Worm (Caenorhabditis elegans): Measurements from ENCODE around the gene Y37E11B.2.

ce11 chrIV:3599958-3600357 is 21.7 kb downstream of the Y37E11B.2 start, which contains the start of gene Y37E11B.7:
- no peak for TF ChIP-seq ceh-16 (tag; optimal IDR thresholded peaks at IDR 0.05)
- no peak for TF ChIP-seq ama-1 (optimal IDR thresholded peaks at IDR 0.05)
- TF ChIP-seq zag-1 (tag; optimal IDR thresholded peaks at IDR 0.05), result no peak
- no peak for TF ChIP-seq egl-27 (tag; optimal IDR thresholded peaks at IDR 0.05)
- no peak for TF ChIP-seq ztf-4 (tag; optimal IDR thresholded peaks at IDR 0.05)
- TF ChIP-seq F13H6.1 (tag; optimal IDR thresholded peaks at IDR 0.05), result no peak
- TF ChIP-seq dmd-4 (tag; optimal IDR thresholded peaks at IDR 0.05), result no peak
- no peak for TF ChIP-seq nhr-10 (tag; optimal IDR thresholded peaks at IDR 0.05)
